Fruit fly (Drosophila melanogaster) Kc167 (cell line): ENCODE measurements around the gene tacc.

Source experiments
- Myc ChIP-seq: fragments of >200 bp; optimal IDR thresholded peaks from 2 replicates; lab custom pipeline; 2017; ENCODE audit warnings: missing external identifiers
- psq ChIP-seq: fragments of >200 bp; optimal IDR thresholded peaks from 2 replicates; lab custom pipeline; 2017; ENCODE audit warnings: missing external identifiers

DNA sequence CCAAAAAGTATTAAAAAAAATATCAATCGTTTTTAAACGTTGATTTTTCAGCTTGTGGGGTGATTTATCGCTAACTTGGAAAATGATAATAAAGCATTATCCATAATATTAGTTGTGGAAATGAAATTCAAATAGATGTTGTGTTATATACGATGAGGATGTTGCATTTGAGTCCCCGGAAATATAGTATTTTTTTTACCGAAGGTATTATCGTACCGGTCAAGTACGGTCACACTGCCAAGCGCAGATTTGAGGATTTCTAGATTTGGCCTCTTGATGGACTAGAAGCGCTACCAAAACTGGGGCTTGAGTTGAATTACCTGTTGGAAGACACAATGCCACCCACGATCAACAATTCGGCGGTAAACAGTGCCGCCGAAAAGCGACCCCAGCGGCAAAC lies 26.5 kb upstream of the tacc start:
- TF ChIP-seq psq (lab: Kevin White, UChicago) (no peak), Myc (no peak)
